Worm (Caenorhabditis elegans): Measurements from ENCODE around the gene crn-7.

DNA sequence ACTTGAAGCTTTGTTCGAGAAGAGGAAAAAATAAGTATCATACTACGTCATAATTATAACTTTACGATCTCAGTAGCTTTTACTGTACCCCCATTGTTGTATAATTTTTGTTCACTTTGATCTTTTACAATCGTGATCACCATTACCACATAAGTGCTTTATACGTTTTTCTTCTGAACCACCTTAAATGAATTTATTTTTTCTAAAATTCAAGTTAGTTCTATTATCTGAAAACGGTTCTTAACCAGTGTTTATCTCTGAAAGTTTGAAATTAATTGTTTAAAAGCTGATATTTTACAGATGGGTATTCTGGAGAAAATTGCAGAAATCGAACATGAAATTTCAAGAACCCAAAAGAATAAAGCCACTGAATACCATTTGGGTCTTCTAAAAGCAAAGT is 22.7 kb upstream of the crn-7 start, which contains the start of gene C02F5.3:
- no peak for TF ChIP-seq drap-1 (GFP tag; optimal IDR thresholded peaks at IDR 0.05)
- TF ChIP-seq nhr-76 (tag; optimal IDR thresholded peaks at IDR 0.05): no peak
- no peak for TF ChIP-seq ceh-39 (tag; optimal IDR thresholded peaks at IDR 0.05)
